Fruit fly (Drosophila melanogaster): ENCODE data around the gene CG15824.

The CG15824 gene

dm6 chr2L:856690-857488 lies 28.1 kb downstream of the CG15824 start (continued):
- TF ChIP-seq Drgx (GFP tag; IDR thresholded peaks at IDR 0.05) = peak; percentile 49
- peak; percentile 78 for TF ChIP-seq sug (tag; optimal IDR thresholded peaks at IDR 0.05)
- peak; percentile 53 for TF ChIP-seq CG6654 (GFP tag; optimal IDR thresholded peaks at IDR 0.05)
- TF ChIP-seq Ssrp (tag; optimal IDR thresholded peaks at IDR 0.05) = peak; percentile 72
- TF ChIP-seq Vsx1 (GFP tag; optimal IDR thresholded peaks at IDR 0.05) = peak; percentile 58
- peak; percentile 66 for TF ChIP-seq Aef1 (GFP tag; IDR thresholded peaks at IDR 0.05)
- TF ChIP-seq tgo (GFP tag; IDR thresholded peaks at IDR 0.05) = peak; percentile 79
- TF ChIP-seq CG9215 (GFP tag; IDR thresholded peaks at IDR 0.05) = 0 out of 2 replicates have a peak, but pooled peaks have one; percentile 54
- TF ChIP-seq cas (GFP tag; IDR thresholded peaks at IDR 0.05) = no peak
- TF ChIP-seq Blimp-1 (GFP tag; optimal IDR thresholded peaks at IDR 0.05) = peak; percentile 80
- TF ChIP-seq org-1 (GFP tag; optimal IDR thresholded peaks at IDR 0.05) = peak; percentile 81
- no peak for TF ChIP-seq Poxn (GFP tag; IDR thresholded peaks at IDR 0.05)
- peak; percentile 41 for TF ChIP-seq CrebB (tag; optimal IDR thresholded peaks at IDR 0.05)
- no peak for TF ChIP-seq Bgb (GFP tag; IDR thresholded peaks at IDR 0.05; ENCODE audit: partially characterized antibody)
- peak; percentile 84 for TF ChIP-seq oc (tag; optimal IDR thresholded peaks at IDR 0.05)
- peak; percentile 86 for TF ChIP-seq crol (GFP tag; IDR thresholded peaks at IDR 0.05)
- TF ChIP-seq CG4404 (GFP tag; IDR thresholded peaks at IDR 0.05) = peak; percentile 57; the same call in 1 of the 2 replicates
- no peak for TF ChIP-seq nerfin-2 (GFP tag; IDR thresholded peaks at IDR 0.05; ENCODE audit: partially characterized antibody)
- peak; percentile 76 for TF ChIP-seq CG14014 (GFP tag; IDR thresholded peaks at IDR 0.05)
- TF ChIP-seq CG14441 (GFP tag; IDR thresholded peaks at IDR 0.05) = peak; percentile 80
- peak; percentile 71 for TF ChIP-seq ssp (GFP tag; IDR thresholded peaks at IDR 0.05)
- TF ChIP-seq tll (GFP tag; optimal IDR thresholded peaks at IDR 0.05) = no peak
- peak; percentile 75 for TF ChIP-seq CG13424 (tag; optimal IDR thresholded peaks at IDR 0.05)
- no peak for TF ChIP-seq Tbp (GFP tag; optimal IDR thresholded peaks at IDR 0.05)
- TF ChIP-seq lmd (GFP tag; IDR thresholded peaks at IDR 0.05) = peak; percentile 87
- peak; percentile 83 for TF ChIP-seq so (GFP tag; IDR thresholded peaks at IDR 0.05)
- TF ChIP-seq CG15696 (tag; optimal IDR thresholded peaks at IDR 0.05) = peak; percentile 48
- TF ChIP-seq Scr (GFP tag; IDR thresholded peaks at IDR 0.05; ENCODE audit: partially characterized antibody) = no peak
- TF ChIP-seq dimm (GFP tag; IDR thresholded peaks at IDR 0.05) = peak; percentile 56
- TF ChIP-seq pb (GFP tag; optimal IDR thresholded peaks at IDR 0.05) = peak; percentile 55
- TF ChIP-seq Meics (GFP tag; optimal IDR thresholded peaks at IDR 0.05) = peak; percentile 68
- no peak for TF ChIP-seq CG42726 (GFP tag; IDR thresholded peaks at IDR 0.05; ENCODE audit: partially characterized antibody)
- TF ChIP-seq CG1602 (GFP tag; optimal IDR thresholded peaks at IDR 0.05) = peak; percentile 62
- no peak for TF ChIP-seq Dll (GFP tag; IDR thresholded peaks at IDR 0.05; ENCODE audit: partially characterized antibody)
- TF ChIP-seq dysf (GFP tag; IDR thresholded peaks at IDR 0.05) = peak; percentile 82
- peak; percentile 61 for TF ChIP-seq CG5180 (GFP tag; optimal IDR thresholded peaks at IDR 0.05)
- no peak for TF ChIP-seq CG6791 (GFP tag; IDR thresholded peaks at IDR 0.05; ENCODE audit: partially characterized antibody)
- TF ChIP-seq lola (GFP tag; optimal IDR thresholded peaks at IDR 0.05) = peak in 1 of 3 experiments; percentile 75
- TF ChIP-seq CG11723 (GFP tag; optimal IDR thresholded peaks at IDR 0.05) = peak; percentile 50
- peak; percentile 41 for TF ChIP-seq Sry-β (GFP tag; optimal IDR thresholded peaks at IDR 0.05)
- TF ChIP-seq CG17359 (tag; optimal IDR thresholded peaks at IDR 0.05) = peak; percentile 89
- peak; percentile 53; the same call in 1 of the 2 replicates for TF ChIP-seq Taf1 (GFP tag; IDR thresholded peaks at IDR 0.05)
- peak; percentile 55 for TF ChIP-seq salm (tag; optimal IDR thresholded peaks at IDR 0.05)
- TF ChIP-seq sna (GFP tag; IDR thresholded peaks at IDR 0.05; ENCODE audit: partially characterized antibody) = no peak
- peak; percentile 85 for TF ChIP-seq ATbp (GFP tag; optimal IDR thresholded peaks at IDR 0.05)
- TF ChIP-seq Ptx1 (GFP tag; IDR thresholded peaks at IDR 0.05) = peak; percentile 82
- no peak for TF ChIP-seq Kr (GFP tag; optimal IDR thresholded peaks at IDR 0.05)
- peak; percentile 59; the same call in 1 of the 2 replicates for TF ChIP-seq seq (GFP tag; IDR thresholded peaks at IDR 0.05)
